Worm (Caenorhabditis elegans) whole organism, L1 larva: Measurements from ENCODE around the gene F35F10.5.

Source experiments
- C04F5.9 ChIP-seq: sonication (generic microtip); optimal IDR thresholded peaks from 2 replicates; lab custom pipeline; 2016; ENCODE audit warnings: missing genetic modification characterization, missing compliant biosample characterization
- F16B12.6 ChIP-seq: fragments of 150-350 bp; optimal IDR thresholded peaks from 2 replicates; lab custom pipeline; 2014; ENCODE audit warnings: missing biosample characterization, missing genetic modification characterization
- Y116A8C.19 ChIP-seq: sonication (generic microtip); optimal IDR thresholded peaks from 2 replicates; lab custom pipeline; 2016; ENCODE audit warnings: missing compliant biosample characterization, missing genetic modification characterization, borderline replicate concordance
- blmp-1 ChIP-seq: fragments of 150-350 bp; optimal IDR thresholded peaks from 2 replicates; lab custom pipeline; 2014; ENCODE audit warnings: missing biosample characterization, missing genetic modification characterization
- ceh-63 ChIP-seq: fragments of 200-800 bp; sonication (Bioruptor generic); optimal IDR thresholded peaks from 2 replicates; lab custom pipeline; 2018; ENCODE audit warnings: mild to moderate bottlenecking, missing genetic modification characterization, missing compliant biosample characterization
- ceh-82 ChIP-seq, 3 experiments: fragments of 150-350 bp in 1 of 3; sonication (generic microtip) in 2 of 3; optimal IDR thresholded peaks; 2 replicates each; lab custom pipeline; 2014 to 2017; ENCODE audit warnings: missing biosample characterization in 3 of 3, missing genetic modification characterization in 3 of 3
- ceh-88 ChIP-seq: fragments of 200-800 bp; sonication (Bioruptor generic); IDR thresholded peaks from 2 replicates; pipeline ENCODE4 v1.3.6; 2022; ENCODE audit warnings: missing genetic modification characterization, missing compliant biosample characterization
- efl-1 ChIP-seq, 4 experiments: fragments of 150-350 bp; optimal IDR thresholded peaks in 3 of 4; peaks in 1 of 4; 1 replicate in 1 of 4; 2 replicates in 3 of 4; lab custom pipeline; 2014; ENCODE audit warnings: missing biosample characterization in 2 of 4, missing genetic modification characterization in 2 of 4, missing genetic modification reagents in 2 of 4
- efl-3 ChIP-seq: fragments of 200-800 bp; sonication (Bioruptor generic); optimal IDR thresholded peaks from 2 replicates; lab custom pipeline; 2018; ENCODE audit warnings: mild to moderate bottlenecking, missing genetic modification characterization, missing compliant biosample characterization
- elt-2 ChIP-seq: sonication (generic microtip); optimal IDR thresholded peaks from 2 replicates; lab custom pipeline; 2016; ENCODE audit warnings: missing genetic modification characterization, mild to moderate bottlenecking, inconsistent platforms, missing compliant biosample characterization, missing genetic modification reagents
- elt-3 ChIP-seq, 6 experiments: fragments of 150-350 bp in 1 of 6; sonication (generic microtip); optimal IDR thresholded peaks; 2 replicates each; lab custom pipeline; 2017 to 2018; ENCODE audit warnings: missing biosample characterization in 6 of 6, missing genetic modification characterization in 6 of 6, inconsistent platforms in 1 of 6
- ets-5 ChIP-seq: fragments of 200-800 bp; sonication (Bioruptor generic); IDR thresholded peaks from 2 replicates; pipeline ENCODE4 v1.3.6; 2022; ENCODE audit warnings: missing genetic modification characterization, missing compliant biosample characterization
- fkh-4 ChIP-seq: sonication (generic microtip); optimal IDR thresholded peaks from 2 replicates; lab custom pipeline; 2016; ENCODE audit warnings: missing compliant biosample characterization, missing genetic modification characterization, borderline replicate concordance
- grh-1 ChIP-seq: fragments of 200-800 bp; sonication (Bioruptor generic); IDR thresholded peaks from 2 replicates; pipeline ENCODE4 v1.3.6; 2022; ENCODE audit warnings: missing genetic modification reagents, missing genetic modification characterization, missing compliant biosample characterization
- hlh-17 ChIP-seq: fragments of 200-800 bp; sonication (Bioruptor generic); optimal IDR thresholded peaks from 2 replicates; lab custom pipeline; 2018; ENCODE audit warnings: missing genetic modification characterization, mild to moderate bottlenecking, missing compliant biosample characterization, moderate library complexity, borderline replicate concordance
- hlh-4 ChIP-seq: sonication (generic microtip); optimal IDR thresholded peaks from 2 replicates; lab custom pipeline; 2016; ENCODE audit warnings: mild to moderate bottlenecking, missing genetic modification characterization, missing compliant biosample characterization
- hpl-2 ChIP-seq: fragments of 150-350 bp; optimal IDR thresholded peaks from 2 replicates; lab custom pipeline; 2014; ENCODE audit warnings: missing biosample characterization, missing genetic modification reagents, missing genetic modification characterization
- jun-1 ChIP-seq: fragments of 150-350 bp; optimal IDR thresholded peaks from 2 replicates; lab custom pipeline; 2014; ENCODE audit warnings: missing biosample characterization, missing genetic modification reagents, missing genetic modification characterization
- lin-13 ChIP-seq: fragments of 150-350 bp; optimal IDR thresholded peaks from 2 replicates; lab custom pipeline; 2014; ENCODE audit warnings: missing biosample characterization, missing genetic modification reagents, missing genetic modification characterization
- lin-14 ChIP-seq: fragments of 200-800 bp; sonication (Bioruptor generic); optimal IDR thresholded peaks from 2 replicates; lab custom pipeline; 2018; ENCODE audit warnings: mild to moderate bottlenecking, missing genetic modification characterization, moderate library complexity, missing compliant biosample characterization
- lin-39 ChIP-seq: fragments of 150-350 bp; optimal IDR thresholded peaks from 2 replicates; lab custom pipeline; 2014; ENCODE audit warnings: missing biosample characterization, missing genetic modification reagents, missing genetic modification characterization
- lsy-2 ChIP-seq, 2 experiments: fragments of 150-350 bp; optimal IDR thresholded peaks; 2 replicates each; lab custom pipeline; 2014; ENCODE audit warnings: missing biosample characterization in 2 of 2, missing genetic modification characterization in 2 of 2
- mdl-1 ChIP-seq, 2 experiments: fragments of 150-350 bp; optimal IDR thresholded peaks; 2 replicates each; lab custom pipeline; 2014 to 2017; ENCODE audit warnings: missing biosample characterization in 2 of 2, missing genetic modification characterization in 2 of 2, inconsistent platforms in 1 of 2
- mef-2 ChIP-seq: fragments of 150-350 bp; optimal IDR thresholded peaks from 2 replicates; lab custom pipeline; 2014; ENCODE audit warnings: missing biosample characterization, missing genetic modification characterization
- mep-1 ChIP-seq: fragments of 150-350 bp; optimal IDR thresholded peaks from 2 replicates; lab custom pipeline; 2014; ENCODE audit warnings: missing biosample characterization, missing genetic modification characterization
- nhr-11 ChIP-seq: fragments of 150-350 bp; optimal IDR thresholded peaks from 2 replicates; lab custom pipeline; 2014; ENCODE audit warnings: missing biosample characterization, missing genetic modification characterization
- nhr-19 ChIP-seq: fragments of 200-800 bp; sonication (Bioruptor generic); conservative IDR thresholded peaks from 2 replicates; pipeline ENCODE4 v1.3.6; 2022; ENCODE audit warnings: missing genetic modification characterization, missing compliant biosample characterization
- nhr-47 ChIP-seq: sonication (generic microtip); optimal IDR thresholded peaks from 2 replicates; lab custom pipeline; 2016; ENCODE audit warnings: mild to moderate bottlenecking, missing genetic modification characterization, moderate library complexity, missing compliant biosample characterization
- nhr-77 ChIP-seq: fragments of 150-350 bp; optimal IDR thresholded peaks from 2 replicates; lab custom pipeline; 2014; ENCODE audit warnings: missing biosample characterization, missing genetic modification characterization
- nhr-84 ChIP-seq: sonication (generic microtip); optimal IDR thresholded peaks from 2 replicates; lab custom pipeline; 2017; ENCODE audit warnings: missing biosample characterization, missing genetic modification characterization
- nhr-85 ChIP-seq: sonication (generic microtip); peaks from one replicate; lab custom pipeline; 2016; ENCODE audit warnings: missing genetic modification characterization, inconsistent platforms, missing compliant biosample characterization
- nhr-90 ChIP-seq: sonication (generic microtip); optimal IDR thresholded peaks from 2 replicates; lab custom pipeline; 2016; ENCODE audit warnings: mild to moderate bottlenecking, missing genetic modification characterization, missing compliant biosample characterization; ENCODE audit not compliant: poor library complexity
- pag-3 ChIP-seq: sonication (generic microtip); optimal IDR thresholded peaks from 2 replicates; lab custom pipeline; 2017; ENCODE audit warnings: missing genetic modification characterization, mild to moderate bottlenecking, missing compliant biosample characterization, antibody characterized with exemption, borderline replicate concordance; ENCODE audit not compliant: insufficient read depth
- rnt-1 ChIP-seq: sonication (generic microtip); optimal IDR thresholded peaks from 2 replicates; lab custom pipeline; 2016; ENCODE audit warnings: mild to moderate bottlenecking, missing genetic modification characterization, moderate library complexity, missing compliant biosample characterization
- skn-1 ChIP-seq: fragments of 150-350 bp; optimal IDR thresholded peaks from 2 replicates; lab custom pipeline; 2014; ENCODE audit warnings: missing biosample characterization, missing genetic modification characterization
- snpc-4 ChIP-seq: fragments of 150-350 bp; optimal IDR thresholded peaks from 2 replicates; lab custom pipeline; 2014; ENCODE audit warnings: missing biosample characterization, missing genetic modification characterization
- sox-4 ChIP-seq: sonication (generic microtip); optimal IDR thresholded peaks from 2 replicates; lab custom pipeline; 2016; ENCODE audit warnings: missing genetic modification characterization, missing compliant biosample characterization
- sptf-1 ChIP-seq: fragments of 150-350 bp; optimal IDR thresholded peaks from 2 replicates; lab custom pipeline; 2014; ENCODE audit warnings: missing biosample characterization, missing genetic modification characterization
- swsn-7 ChIP-seq: sonication (generic microtip); optimal IDR thresholded peaks from 2 replicates; lab custom pipeline; 2016; ENCODE audit warnings: missing genetic modification characterization, missing compliant biosample characterization
- unc-30 ChIP-seq: sonication (generic microtip); optimal IDR thresholded peaks from 2 replicates; lab custom pipeline; 2017; ENCODE audit warnings: missing biosample characterization, missing genetic modification characterization
- vab-15 ChIP-seq: sonication (generic microtip); optimal IDR thresholded peaks from 2 replicates; lab custom pipeline; 2017; ENCODE audit warnings: missing genotype, mild to moderate bottlenecking, missing genetic modification characterization, missing compliant biosample characterization
- ztf-11 ChIP-seq, 2 experiments: sonication (generic microtip); optimal IDR thresholded peaks; 2 replicates each; lab custom pipeline; 2016 to 2017; ENCODE audit warnings: missing genetic modification characterization in 2 of 2, missing biosample characterization in 1 of 2, missing compliant biosample characterization in 1 of 2

F35F10.5 gene

ce11 chrV:3257277-3257676 lies 27.5 kb upstream of the F35F10.5 start, which contains the start of gene T28A11.22:
TSS of gene T28A11.22 (plus strand) at chrV:3257577.
- TF ChIP-seq nhr-19 (GFP tag; lab: Robert Waterston, UW) = no peak
- no peak for TF ChIP-seq ztf-11 (tag; optimal IDR thresholded peaks at IDR 0.05; lab: Kevin White, UChicago)
- no peak for TF ChIP-seq ceh-82 (tag; optimal IDR thresholded peaks at IDR 0.05; lab: Kevin White, UChicago)
- TF ChIP-seq hpl-2 (GFP tag; lab: Kevin White, UChicago) = no peak
- TF ChIP-seq nhr-11 (tag; lab: Kevin White, UChicago) = no peak
- no peak for TF ChIP-seq elt-2 (tag; lab: Kevin White, UChicago)
- TF ChIP-seq skn-1 (tag; lab: Kevin White, UChicago) = no peak
- no peak for TF ChIP-seq mep-1
- no peak for TF ChIP-seq ceh-88
- no peak for TF ChIP-seq elt-3 (tag; optimal IDR thresholded peaks at IDR 0.05; lab: Kevin White, UChicago)
- TF ChIP-seq grh-1 = no peak
- no peak for TF ChIP-seq nhr-47 (tag; lab: Kevin White, UChicago)
- TF ChIP-seq fkh-4 (tag; lab: Kevin White, UChicago) = no peak
- no peak for TF ChIP-seq ceh-63 (GFP tag; lab: Kevin White, UChicago)
- TF ChIP-seq sox-4 = no peak
- TF ChIP-seq ets-5 (GFP tag; lab: Robert Waterston, UW) = no peak
- TF ChIP-seq, all 84 proteins: peak for 0

- TF ChIP-seq blmp-1 (tag; lab: Kevin White, UChicago) (no peak), lin-39 (tag; lab: Kevin White, UChicago) (peak; percentile 17), nhr-19 (GFP tag; lab: Robert Waterston, UW) (0 out of 2 replicates have a peak, but pooled peaks have one; percentile 19), swsn-7 (tag; lab: Kevin White, UChicago) (no peak), mef-2 (peak; percentile 37), rnt-1 (tag; lab: Kevin White, UChicago) (peak; percentile 72), nhr-90 (tag; lab: Kevin White, UChicago) (no peak)
Observed at ce11 chrV:3259168-3259622, 25.5 kb upstream of the F35F10.5 start, which contains the start of gene T28A11.16. TSS of gene T28A11.16 (minus strand) at chrV:3259218.

- TF ChIP-seq vab-15 (tag; lab: Kevin White, UChicago) = no peak
- no peak for TF ChIP-seq fkh-4 (tag; lab: Kevin White, UChicago)
- TF ChIP-seq elt-2 (tag; lab: Kevin White, UChicago) = no peak
- TF ChIP-seq nhr-84 (tag; lab: Kevin White, UChicago) = no peak
Observed at ce11 chrV:3260075-3260474, 24.7 kb upstream of the F35F10.5 start, which contains the start of gene srbc-5. TSS of gene srbc-5 (plus strand) at chrV:3260375.

- no peak for TF ChIP-seq lin-14 (GFP tag; lab: Kevin White, UChicago)
- no peak for TF ChIP-seq ceh-82 (tag; optimal IDR thresholded peaks at IDR 0.05; lab: Kevin White, UChicago)
- TF ChIP-seq sptf-1 (tag; lab: Kevin White, UChicago) = no peak
- TF ChIP-seq mep-1 = no peak
- no peak for TF ChIP-seq nhr-90 (tag; lab: Kevin White, UChicago)
- no peak for TF ChIP-seq jun-1 (tag; lab: Kevin White, UChicago)
- TF ChIP-seq nhr-19 (GFP tag; lab: Robert Waterston, UW) = no peak
- no peak for TF ChIP-seq Y116A8C.19 (tag; lab: Kevin White, UChicago)
- no peak for TF ChIP-seq lsy-2 (tag; optimal IDR thresholded peaks at IDR 0.05; lab: Kevin White, UChicago)
- TF ChIP-seq mdl-1 (tag; optimal IDR thresholded peaks at IDR 0.05; lab: Kevin White, UChicago) = no peak
- TF ChIP-seq hlh-4 = no peak
Observed at ce11 chrV:3266189-3266588, 18.5 kb upstream of the F35F10.5 start, which contains the start of gene T28A11.17. TSS of gene T28A11.17 (minus strand) at chrV:3266289.

- TF ChIP-seq nhr-77 (tag; lab: Kevin White, UChicago) = no peak
- TF ChIP-seq pag-3 (tag; lab: Kevin White, UChicago) = no peak
- TF ChIP-seq nhr-85 (tag; lab: Kevin White, UChicago) = no peak
- TF ChIP-seq hlh-17 (GFP tag; lab: Kevin White, UChicago) = no peak
- TF ChIP-seq efl-3 (GFP tag; lab: Kevin White, UChicago) = no peak
- no peak for TF ChIP-seq jun-1 (tag; lab: Kevin White, UChicago)
- no peak for TF ChIP-seq unc-30
- TF ChIP-seq efl-1 (optimal IDR thresholded peaks at IDR 0.05; lab: Kevin White, UChicago) = no peak
- TF ChIP-seq efl-1 (GFP tag; optimal IDR thresholded peaks at IDR 0.05 in 1 of 2; lab: Kevin White, UChicago) = no peak
- TF ChIP-seq F16B12.6 (tag; lab: Kevin White, UChicago) = no peak
- no peak for TF ChIP-seq snpc-4 (tag; lab: Kevin White, UChicago)
- no peak for TF ChIP-seq sox-4
- no peak for TF ChIP-seq lin-13
- no peak for TF ChIP-seq C04F5.9
- no peak for TF ChIP-seq lin-39 (tag; lab: Kevin White, UChicago)
Observed at ce11 chrV:3267950-3268349, 16.8 kb upstream of the F35F10.5 start, which contains the start of gene T28A11.18. TSS of gene T28A11.18 (minus strand) at chrV:3268050.
